Fruit fly (Drosophila melanogaster): ENCODE data around the gene CG2218.
A peak's percentile ranks its signal among the peaks of the same experiment; 100 is the strongest.

CG2218 gene

DNA sequence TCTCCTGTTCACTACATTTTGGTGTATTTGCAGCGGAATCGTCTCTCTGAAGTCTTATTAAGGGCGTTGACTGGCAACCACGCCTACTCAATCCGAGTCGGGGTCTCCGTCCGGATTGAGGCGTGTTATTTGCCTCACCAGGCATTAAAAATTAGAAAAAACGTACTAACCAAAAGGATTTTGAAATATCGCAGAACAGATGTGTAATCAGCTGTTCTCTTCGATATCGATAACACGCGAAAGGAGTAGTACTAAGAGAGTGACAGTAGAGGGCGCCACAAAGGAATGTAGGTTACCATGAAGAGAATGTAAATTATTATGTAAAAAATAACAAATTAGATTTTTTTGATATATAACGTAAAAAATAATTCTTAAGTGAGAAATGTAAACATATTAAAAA, 3.1 kb downstream of the CG2218 start, which contains the start of gene CG15536 (continued):
- TF ChIP-seq nmo (GFP tag; optimal IDR thresholded peaks at IDR 0.05): peak; percentile 28
- no peak for TF ChIP-seq CG4820 (GFP tag; optimal IDR thresholded peaks at IDR 0.05)
- TF ChIP-seq CG9817 (tag; optimal IDR thresholded peaks at IDR 0.05): no peak
- TF ChIP-seq dmrt11E (tag; optimal IDR thresholded peaks at IDR 0.05): no peak
- TF ChIP-seq CG7372 (GFP tag; IDR thresholded peaks at IDR 0.05): no peak
- TF ChIP-seq CG13775 (GFP tag; optimal IDR thresholded peaks at IDR 0.05): no peak
- TF ChIP-seq cad (GFP tag; optimal IDR thresholded peaks at IDR 0.05): no peak
- TF ChIP-seq Atf3 (GFP tag; optimal IDR thresholded peaks at IDR 0.05): no peak
- no peak for TF ChIP-seq lilli (GFP tag; optimal IDR thresholded peaks at IDR 0.05)
- peak; percentile 98 for TF ChIP-seq CTCF (GFP tag; optimal IDR thresholded peaks at IDR 0.05)
- TF ChIP-seq pita (GFP tag; optimal IDR thresholded peaks at IDR 0.05): no peak
- no peak for TF ChIP-seq vvl (GFP tag; IDR thresholded peaks at IDR 0.05)
- no peak for TF ChIP-seq CG12236 (GFP tag; optimal IDR thresholded peaks at IDR 0.05)
- TF ChIP-seq emc (GFP tag; optimal IDR thresholded peaks at IDR 0.05): no peak
- no peak; the same call in 1 of the 2 replicates for TF ChIP-seq CG2129 (GFP tag; IDR thresholded peaks at IDR 0.05; ENCODE audit: partially characterized antibody)
- no peak for TF ChIP-seq bsh (GFP tag; optimal IDR thresholded peaks at IDR 0.05)
- no peak for TF ChIP-seq wdn (GFP tag; IDR thresholded peaks at IDR 0.05)
- TF ChIP-seq shn (GFP tag; optimal IDR thresholded peaks at IDR 0.05): no peak
- TF ChIP-seq pzg (GFP tag; optimal IDR thresholded peaks at IDR 0.05): peak; percentile 62
- TF ChIP-seq jumu (GFP tag; optimal IDR thresholded peaks at IDR 0.05): no peak
- no peak for TF ChIP-seq CG6175 (GFP tag; IDR thresholded peaks at IDR 0.05)
- TF ChIP-seq aop (GFP tag; IDR thresholded peaks at IDR 0.05): no peak
- peak; percentile 60 for TF ChIP-seq CG2116 (GFP tag; optimal IDR thresholded peaks at IDR 0.05)
- no peak for TF ChIP-seq CG14014 (GFP tag; IDR thresholded peaks at IDR 0.05)
- TF ChIP-seq CG8359 (GFP tag; optimal IDR thresholded peaks at IDR 0.05; ENCODE audit: borderline replicate concordance): no peak
- no peak for TF ChIP-seq CG3407 (GFP tag; optimal IDR thresholded peaks at IDR 0.05)
- TF ChIP-seq CG8478 (optimal IDR thresholded peaks at IDR 0.05): no peak
- TF ChIP-seq NC2β (GFP tag; optimal IDR thresholded peaks at IDR 0.05): no peak
- no peak for TF ChIP-seq Bteb2 (GFP tag; optimal IDR thresholded peaks at IDR 0.05)
- no peak for TF ChIP-seq caup (GFP tag; optimal IDR thresholded peaks at IDR 0.05; ENCODE audit: severe bottlenecking)
- TF ChIP-seq Rx (GFP tag; IDR thresholded peaks at IDR 0.05): no peak
- no peak for TF ChIP-seq CG1024 (GFP tag; IDR thresholded peaks at IDR 0.05)
- no peak for TF ChIP-seq CG17328 (GFP tag; IDR thresholded peaks at IDR 0.05)
- no peak for TF ChIP-seq CG13424 (tag; optimal IDR thresholded peaks at IDR 0.05)
- no peak for TF ChIP-seq pb (GFP tag; optimal IDR thresholded peaks at IDR 0.05)
- TF ChIP-seq CG7357 (GFP tag; IDR thresholded peaks at IDR 0.05): no peak
- no peak for TF ChIP-seq CG18764 (GFP tag; optimal IDR thresholded peaks at IDR 0.05)
- TF ChIP-seq CG14860 (GFP tag; IDR thresholded peaks at IDR 0.05; ENCODE audit: partially characterized antibody): peak; percentile 60
- TF ChIP-seq Mrtf (GFP tag; IDR thresholded peaks at IDR 0.05): no peak
- TF ChIP-seq sens-2 (GFP tag; IDR thresholded peaks at IDR 0.05): no peak
- no peak for TF ChIP-seq zen (tag; optimal IDR thresholded peaks at IDR 0.05)
- no peak for TF ChIP-seq Chrac-16 (GFP tag; optimal IDR thresholded peaks at IDR 0.05)
- no peak for TF ChIP-seq Ptx1 (GFP tag; IDR thresholded peaks at IDR 0.05)
- TF ChIP-seq CG1792 (GFP tag; optimal IDR thresholded peaks at IDR 0.05): no peak
- no peak for TF ChIP-seq Ets97D (GFP tag; optimal IDR thresholded peaks at IDR 0.05)
- no peak for TF ChIP-seq chif (GFP tag; optimal IDR thresholded peaks at IDR 0.05)
- TF ChIP-seq dmrt99B (tag; optimal IDR thresholded peaks at IDR 0.05): no peak
- TF ChIP-seq CG1832 (GFP tag; optimal IDR thresholded peaks at IDR 0.05): no peak
- TF ChIP-seq usp (GFP tag; optimal IDR thresholded peaks at IDR 0.05): no peak
- no peak for TF ChIP-seq CG18599 (GFP tag; optimal IDR thresholded peaks at IDR 0.05)
- peak; percentile 56 for TF ChIP-seq Scr (GFP tag; IDR thresholded peaks at IDR 0.05; ENCODE audit: partially characterized antibody)
- TF ChIP-seq Oli (tag; optimal IDR thresholded peaks at IDR 0.05): no peak
- no peak for TF ChIP-seq CG7839 (tag; optimal IDR thresholded peaks at IDR 0.05)
